Worm (Caenorhabditis elegans) whole organism, early embryonic: Measurements from ENCODE around the gene C50F4.6.

Source experiments
- B0310.2 ChIP-seq: sonication (generic microtip); optimal IDR thresholded peaks from 2 replicates; lab custom pipeline; 2016; ENCODE audit warnings: mild to moderate bottlenecking, missing genetic modification characterization, missing compliant biosample characterization
- F13C5.2 ChIP-seq: sonication (generic microtip); optimal IDR thresholded peaks from 2 replicates; lab custom pipeline; 2017; ENCODE audit warnings: mild to moderate bottlenecking, missing genetic modification characterization, inconsistent platforms, missing compliant biosample characterization
- aly-1 ChIP-seq: sonication (generic microtip); optimal IDR thresholded peaks from 2 replicates; lab custom pipeline; 2016; ENCODE audit warnings: missing genetic modification characterization, missing compliant biosample characterization
- ama-1 ChIP-seq: fragments of 150-350 bp; optimal IDR thresholded peaks from 2 replicates; lab custom pipeline; 2014
- ceh-13 ChIP-seq: fragments of 200-800 bp; sonication (Bioruptor generic); optimal IDR thresholded peaks from 2 replicates; lab custom pipeline; 2018; ENCODE audit warnings: mild to moderate bottlenecking, missing genetic modification characterization, missing compliant biosample characterization
- ceh-36 ChIP-seq: sonication (generic microtip); optimal IDR thresholded peaks from 2 replicates; lab custom pipeline; 2016; ENCODE audit warnings: missing genetic modification characterization, inconsistent platforms, missing compliant biosample characterization
- ets-7 ChIP-seq: sonication (generic microtip); optimal IDR thresholded peaks from 2 replicates; lab custom pipeline; 2016; ENCODE audit warnings: missing genotype, missing genetic modification characterization, missing compliant biosample characterization
- flt-1 ChIP-seq: fragments of 200-800 bp; sonication (Bioruptor generic); IDR thresholded peaks from 2 replicates; pipeline ENCODE4 v1.3.6; 2022; ENCODE audit warnings: missing genetic modification characterization, missing compliant biosample characterization
- hmbx-1 ChIP-seq: sonication (generic microtip); optimal IDR thresholded peaks from 2 replicates; lab custom pipeline; 2016; ENCODE audit warnings: mild to moderate bottlenecking, missing genetic modification characterization, missing compliant biosample characterization
- hmg-4 ChIP-seq: fragments of 200-800 bp; sonication (Bioruptor generic); optimal IDR thresholded peaks from 2 replicates; lab custom pipeline; 2018; ENCODE audit warnings: mild to moderate bottlenecking, missing genetic modification characterization, missing compliant biosample characterization
- hnd-1 ChIP-seq: sonication (generic microtip); optimal IDR thresholded peaks from 2 replicates; lab custom pipeline; 2016; ENCODE audit warnings: missing genetic modification characterization, missing compliant biosample characterization
- pes-1 ChIP-seq: fragments of 200-800 bp; sonication (Bioruptor generic); IDR thresholded peaks from 2 replicates; pipeline ENCODE4 v1.3.6; 2022; ENCODE audit warnings: missing genetic modification reagents, missing genetic modification characterization, missing compliant biosample characterization
- scrt-1 ChIP-seq: fragments of 200-800 bp; sonication (Bioruptor generic); IDR thresholded peaks from 2 replicates; pipeline ENCODE4 v1.3.6; 2022; ENCODE audit warnings: missing genetic modification characterization, missing compliant biosample characterization
- sea-1 ChIP-seq: fragments of 200-800 bp; sonication (Bioruptor generic); conservative IDR thresholded peaks from 2 replicates; pipeline ENCODE4 v1.3.6; 2022; ENCODE audit warnings: missing genetic modification characterization, missing compliant biosample characterization
- tbx-11 ChIP-seq: fragments of 200-800 bp; sonication (Bioruptor generic); IDR thresholded peaks from 2 replicates; pipeline ENCODE4 v1.3.6; 2022; ENCODE audit warnings: missing genetic modification characterization, missing compliant biosample characterization
- tbx-37 ChIP-seq: fragments of 200-800 bp; sonication (Bioruptor generic); conservative IDR thresholded peaks from 2 replicates; pipeline ENCODE4 v1.3.6; 2022; ENCODE audit warnings: missing genetic modification reagents, missing genetic modification characterization, missing compliant biosample characterization
- tra-4 ChIP-seq: sonication (generic microtip); optimal IDR thresholded peaks from 2 replicates; lab custom pipeline; 2017; ENCODE audit warnings: missing genetic modification characterization, missing compliant biosample characterization

C50F4.6 gene

DNA sequence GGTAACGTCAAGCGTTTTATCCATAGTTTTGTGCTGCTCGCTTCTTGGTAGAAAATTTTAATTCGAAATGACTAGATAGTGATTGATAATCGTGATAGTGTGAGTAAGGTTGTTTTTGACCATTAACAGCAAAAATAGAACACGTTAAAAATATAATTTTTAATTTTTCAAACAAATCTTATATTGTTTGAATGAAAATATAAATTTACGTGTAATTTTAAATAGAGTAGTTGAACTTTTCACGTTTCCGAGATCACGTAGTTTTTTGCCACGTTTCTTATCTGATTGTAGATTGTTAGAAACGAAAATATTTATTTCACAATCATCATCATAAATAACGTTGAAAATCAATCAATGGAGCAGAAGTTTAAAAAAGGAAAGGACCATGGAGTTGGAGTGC is 14.4 kb upstream of the C50F4.6 start, which contains the start of the genes C50F4.10 and pfk-1.2:
Gene C50F4.10 (minus strand): TSS at position 101 of the 400 bp plus-strand sequence.
Gene pfk-1.2 (plus strand): TSS at position 325 of the 400 bp plus-strand sequence.
- TF ChIP-seq ceh-36 (tag; lab: Kevin White, UChicago) = no peak
- TF ChIP-seq F13C5.2 = no peak

ce11 chrV:9534621-9535020 is 11.3 kb upstream of the C50F4.6 start, which contains the start of gene tag-329:
Gene tag-329, plus strand, starts transcription at chrV:9534921.
- TF ChIP-seq ceh-36 (tag; lab: Kevin White, UChicago) = no peak
- TF ChIP-seq tra-4 (tag; lab: Kevin White, UChicago) = no peak
- no peak for TF ChIP-seq flt-1
- no peak for TF ChIP-seq aly-1 (tag; lab: Kevin White, UChicago)
- TF ChIP-seq F13C5.2 = no peak
- TF ChIP-seq hnd-1 = no peak
- no peak for TF ChIP-seq B0310.2 (tag; lab: Kevin White, UChicago)
- no peak for TF ChIP-seq ama-1 (lab: Kevin White, UChicago)
- no peak for TF ChIP-seq ceh-13 (GFP tag; lab: Kevin White, UChicago)
- TF ChIP-seq scrt-1 (GFP tag; lab: Robert Waterston, UW) = no peak
- TF ChIP-seq sea-1 (GFP tag; lab: Robert Waterston, UW) = no peak
- TF ChIP-seq tbx-11 (GFP tag; lab: Robert Waterston, UW) = no peak
- TF ChIP-seq hmbx-1 (tag; lab: Kevin White, UChicago) = no peak
- no peak for TF ChIP-seq pes-1

DNA sequence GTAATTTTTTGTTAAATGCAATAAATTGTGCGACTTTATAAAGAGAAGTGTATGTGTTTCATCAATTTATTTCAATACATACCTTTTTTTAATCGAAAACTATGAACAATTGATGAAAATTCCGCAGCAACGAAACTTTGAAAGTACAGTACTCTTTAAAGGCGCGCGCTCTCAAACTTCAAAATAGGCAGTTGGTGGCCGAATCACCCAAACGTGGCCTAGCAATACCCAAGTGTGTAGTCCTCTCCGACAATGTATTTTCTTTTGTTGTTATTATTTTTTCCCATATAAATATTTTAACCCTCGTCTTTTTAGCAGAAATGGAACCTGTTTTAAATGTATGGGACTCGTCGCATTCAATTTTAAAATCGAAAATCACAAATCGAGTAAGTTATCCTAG is 9.4 kb upstream of the C50F4.6 start, which contains the start of gene C50F4.4:
Gene C50F4.4 (plus strand): TSS at position 267 of the 400 bp plus-strand sequence.
- TF ChIP-seq scrt-1 (GFP tag; lab: Robert Waterston, UW) = no peak
- TF ChIP-seq tra-4 (tag; lab: Kevin White, UChicago) = no peak
- no peak for TF ChIP-seq hmbx-1 (tag; lab: Kevin White, UChicago)
- no peak for TF ChIP-seq ama-1 (lab: Kevin White, UChicago)
- TF ChIP-seq sea-1 (GFP tag; lab: Robert Waterston, UW) = no peak
- TF ChIP-seq flt-1 = no peak
- TF ChIP-seq F13C5.2 = no peak
- no peak for TF ChIP-seq tbx-11 (GFP tag; lab: Robert Waterston, UW)
- no peak for TF ChIP-seq B0310.2 (tag; lab: Kevin White, UChicago)
- TF ChIP-seq ets-7 = no peak
- no peak for TF ChIP-seq hnd-1
- TF ChIP-seq aly-1 (tag; lab: Kevin White, UChicago) = no peak
- TF ChIP-seq ceh-36 (tag; lab: Kevin White, UChicago) = no peak
- no peak for TF ChIP-seq tbx-37
- TF ChIP-seq pes-1 = no peak
- no peak for TF ChIP-seq ceh-13 (GFP tag; lab: Kevin White, UChicago)

DNA sequence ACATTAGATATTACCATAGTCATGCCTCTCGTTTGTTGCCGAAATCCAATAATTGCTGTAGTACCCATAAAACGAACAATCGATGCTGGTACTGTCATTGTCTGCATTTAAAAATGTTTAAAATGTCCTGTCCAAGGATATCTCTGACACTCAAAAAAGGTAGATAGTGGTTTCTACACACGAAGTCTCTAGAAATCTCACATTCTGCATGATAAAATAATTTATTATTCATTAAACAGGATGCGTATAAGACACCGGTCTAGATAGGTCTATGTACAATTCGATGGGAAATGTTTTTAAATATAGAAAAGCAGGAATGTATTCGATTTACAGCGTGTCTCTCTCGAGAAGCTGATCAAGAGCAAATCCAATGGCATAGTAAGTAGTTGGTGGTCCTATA is 6.3 kb upstream of the C50F4.6 start, which contains the start of gene C50F4.12:
Gene C50F4.12 (minus strand): TSS at position 101 of the 400 bp plus-strand sequence.
- TF ChIP-seq hmbx-1 (tag; lab: Kevin White, UChicago) = no peak
- no peak for TF ChIP-seq tra-4 (tag; lab: Kevin White, UChicago)
- no peak for TF ChIP-seq sea-1 (GFP tag; lab: Robert Waterston, UW)
- TF ChIP-seq flt-1 = no peak
- TF ChIP-seq hnd-1 = no peak
- TF ChIP-seq aly-1 (tag; lab: Kevin White, UChicago) = no peak
- no peak for TF ChIP-seq ceh-36 (tag; lab: Kevin White, UChicago)
- TF ChIP-seq ama-1 (lab: Kevin White, UChicago) = no peak
- no peak for TF ChIP-seq F13C5.2
- no peak for TF ChIP-seq tbx-37
- TF ChIP-seq B0310.2 (tag; lab: Kevin White, UChicago) = no peak
- TF ChIP-seq scrt-1 (GFP tag; lab: Robert Waterston, UW) = no peak
- no peak for TF ChIP-seq ets-7
- no peak for TF ChIP-seq pes-1
- TF ChIP-seq tbx-11 (GFP tag; lab: Robert Waterston, UW) = no peak
- TF ChIP-seq ceh-13 (GFP tag; lab: Kevin White, UChicago) = no peak
- no peak for TF ChIP-seq hmg-4 (GFP tag; lab: Kevin White, UChicago)

DNA sequence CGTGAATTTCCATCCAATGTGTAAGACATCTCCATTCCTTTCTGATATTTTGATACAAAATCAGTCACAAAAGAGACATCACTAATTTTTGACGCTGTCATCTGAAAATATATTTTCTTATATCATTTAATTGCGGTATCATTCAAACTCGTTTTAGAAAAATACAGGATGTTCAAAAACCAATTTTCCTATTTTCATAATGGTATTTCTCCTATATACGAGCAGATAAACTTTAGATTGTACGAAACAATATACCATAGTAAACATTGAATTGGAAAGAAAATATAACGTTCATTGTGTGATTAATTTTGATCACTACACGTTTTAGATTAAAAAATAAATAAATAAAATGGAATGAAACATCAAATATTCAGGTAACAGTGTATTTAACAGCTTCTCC is 4.4 kb upstream of the C50F4.6 start, which contains the start of gene C50F4.16:
Gene C50F4.16 (minus strand): TSS at position 101 of the 400 bp plus-strand sequence.
- TF ChIP-seq hmbx-1 (tag; lab: Kevin White, UChicago) (no peak), ets-7 (no peak), aly-1 (tag; lab: Kevin White, UChicago) (no peak), tra-4 (tag; lab: Kevin White, UChicago) (no peak), flt-1 (no peak), B0310.2 (tag; lab: Kevin White, UChicago) (no peak), ama-1 (lab: Kevin White, UChicago) (no peak), ceh-36 (tag; lab: Kevin White, UChicago) (no peak), tbx-37 (no peak), hnd-1 (no peak)

DNA sequence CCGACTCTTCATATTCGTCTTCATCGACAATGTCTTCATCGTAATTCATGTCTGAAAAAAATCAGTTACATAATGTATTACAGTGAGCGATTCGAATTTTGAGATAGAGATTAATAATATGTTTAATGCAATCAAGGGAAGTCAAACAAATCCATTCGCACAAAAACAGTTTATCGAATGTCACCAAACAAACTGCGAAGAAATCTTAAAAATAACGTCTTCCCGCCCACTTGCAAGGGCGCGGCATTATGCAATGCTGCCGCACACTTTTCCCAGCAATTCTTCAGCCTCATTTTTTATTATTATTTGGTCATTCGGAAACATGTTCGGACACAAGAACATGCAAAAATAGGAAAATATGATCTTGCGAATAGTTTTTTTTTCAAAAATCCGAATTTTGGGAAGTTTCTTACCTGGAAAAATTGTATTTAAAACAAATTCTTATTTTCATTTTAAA is 1.7 kb upstream of the C50F4.6 start, which contains the start of gene mdf-1:
Gene mdf-1 (minus strand): TSS at position 51 of the 457 bp plus-strand sequence.
- TF ChIP-seq F13C5.2 (peak; percentile 31), B0310.2 (tag; lab: Kevin White, UChicago) (no peak), flt-1 (peak; percentile 39; the same call in 1 of the 2 replicates), pes-1 (no peak; the same call in none of the 2 replicates), tbx-37 (no peak; the same call in 1 of the 2 replicates), ceh-36 (tag; lab: Kevin White, UChicago) (no peak), hmg-4 (GFP tag; lab: Kevin White, UChicago) (no peak)

DNA sequence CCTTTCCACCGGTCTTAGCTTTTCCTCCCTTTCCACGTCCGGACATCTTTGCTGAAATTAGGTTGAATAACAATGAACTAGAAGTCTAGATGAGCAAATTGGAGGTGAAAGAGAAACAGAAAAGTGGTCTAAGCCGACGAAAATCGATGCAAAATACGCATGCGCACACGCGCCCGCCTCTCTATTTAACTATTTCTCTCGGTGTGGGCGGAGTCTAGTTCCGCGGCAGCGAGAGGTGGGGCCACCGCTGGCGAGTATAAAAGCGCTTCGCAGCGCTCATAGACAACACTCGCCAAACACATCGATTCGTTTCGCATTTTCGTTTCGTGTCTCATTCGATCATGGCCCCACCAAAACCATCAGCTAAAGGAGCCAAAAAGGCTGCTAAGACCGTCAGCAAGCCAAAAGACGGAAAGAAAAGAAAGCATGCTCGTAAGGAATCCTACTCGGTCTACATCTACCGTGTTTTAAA is 618 bp upstream of the C50F4.6 start, which contains the start of the genes his-35 and his-41:
Gene his-35 (minus strand): TSS at position 51 of the 472 bp plus-strand sequence.
Gene his-41 (plus strand): TSS at position 299 of the 472 bp plus-strand sequence.
- TF ChIP-seq tbx-11 (GFP tag; lab: Robert Waterston, UW) (no peak), ama-1 (lab: Kevin White, UChicago) (no peak), B0310.2 (tag; lab: Kevin White, UChicago) (no peak), tra-4 (tag; lab: Kevin White, UChicago) (no peak), hmg-4 (GFP tag; lab: Kevin White, UChicago) (no peak), tbx-37 (no peak), ceh-36 (tag; lab: Kevin White, UChicago) (no peak), scrt-1 (GFP tag; lab: Robert Waterston, UW) (no peak), hnd-1 (no peak), sea-1 (GFP tag; lab: Robert Waterston, UW) (no peak), hmbx-1 (tag; lab: Kevin White, UChicago) (no peak), F13C5.2 (no peak), flt-1 (no peak), aly-1 (tag; lab: Kevin White, UChicago) (no peak), ets-7 (no peak), pes-1 (no peak), ceh-13 (GFP tag; lab: Kevin White, UChicago) (no peak)
